Fruit fly (Drosophila melanogaster) whole organism, prepupa: ENCODE results near the gene CG3224.

Source experiments
- CG10631 ChIP-seq: fragments of 200-800 bp; sonication (Bioruptor generic); optimal IDR thresholded peaks from 2 replicates; lab custom pipeline; 2016; ENCODE audit warnings: missing biosample characterization, missing genetic modification characterization
- CG6854 ChIP-seq: fragments of 200-800 bp; sonication (Bioruptor generic); optimal IDR thresholded peaks from 2 replicates; lab custom pipeline; 2017; ENCODE audit warnings: missing biosample characterization, mild to moderate bottlenecking, missing genetic modification characterization
- Eip75B ChIP-seq: fragments of 200-800 bp; sonication (Bioruptor generic); optimal IDR thresholded peaks from 3 replicates; lab custom pipeline; 2016; ENCODE audit warnings: missing biosample characterization, missing genetic modification characterization
- Gug ChIP-seq: fragments of 200-800 bp; sonication (Bioruptor generic); IDR thresholded peaks from 2 replicates; pipeline ENCODE4 v1.3.6; 2022; ENCODE audit warnings: missing biosample characterization, missing genetic modification characterization
- Hr39 ChIP-seq: fragments of 200-800 bp; sonication (Bioruptor generic); optimal IDR thresholded peaks from 2 replicates; lab custom pipeline; 2016; ENCODE audit warnings: missing biosample characterization, missing genetic modification characterization
- pdm3 ChIP-seq: fragments of 200-800 bp; sonication (Bioruptor generic); optimal IDR thresholded peaks from 3 replicates; lab custom pipeline; 2016; ENCODE audit warnings: missing biosample characterization, missing genetic modification characterization
- svp ChIP-seq: fragments of 200-800 bp; sonication (Bioruptor generic); peaks from one replicate; lab custom pipeline; 2016; ENCODE audit warnings: missing biosample characterization, missing genetic modification characterization

DNA sequence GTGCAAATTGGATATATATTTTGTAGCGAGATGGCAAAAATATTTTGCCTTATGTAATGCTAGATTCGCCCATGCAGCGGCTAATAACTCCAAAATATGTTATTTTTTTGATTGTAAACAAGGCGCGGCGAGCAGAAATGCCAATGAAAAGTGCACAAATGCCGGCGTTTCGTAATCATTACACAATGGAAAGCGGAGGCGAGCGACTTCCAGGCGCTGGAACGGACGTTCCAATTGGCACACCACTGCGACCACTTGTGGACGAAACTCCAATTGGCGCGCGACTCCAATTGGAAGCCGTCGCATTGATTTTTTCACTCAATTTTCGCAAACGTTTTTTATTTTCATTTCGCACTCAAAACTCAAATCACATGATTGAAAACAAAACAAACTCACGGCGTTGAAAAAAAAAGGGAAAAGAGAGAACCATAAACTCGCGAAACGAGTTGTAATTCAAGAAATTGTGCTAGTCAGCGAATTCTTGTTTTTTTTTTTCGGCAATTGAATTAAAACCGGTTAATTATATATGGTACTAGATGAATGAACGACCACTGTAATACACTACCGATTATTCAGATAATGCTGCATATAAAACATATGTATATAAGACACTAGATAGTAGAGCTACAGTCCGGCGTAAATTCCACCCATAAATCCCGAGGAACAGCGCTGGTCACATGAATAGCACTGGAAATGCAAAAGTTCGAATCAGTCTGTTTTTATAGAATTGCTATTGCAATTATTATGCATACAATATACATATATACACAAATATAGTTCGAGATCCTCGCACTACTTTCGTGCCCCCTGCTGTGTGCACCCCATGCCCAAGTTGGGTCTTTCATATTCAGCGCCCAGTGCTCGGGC is 17.6 kb upstream of the CG3224 start, which contains the start of gene ND-ASHI:
- TF ChIP-seq Hr39 (GFP tag; lab: Kevin White, UChicago) (peak; percentile 96), CG10631 (GFP tag; lab: Kevin White, UChicago) (peak; percentile 97), CG6854 (GFP tag; lab: Kevin White, UChicago) (peak; percentile 95), svp (GFP tag; lab: Kevin White, UChicago) (peak; percentile 98), Eip75B (GFP tag; lab: Kevin White, UChicago) (peak; percentile 97), Gug (GFP tag; lab: Robert Waterston, UW) (peak; percentile 97), pdm3 (GFP tag; lab: Kevin White, UChicago) (peak; percentile 98)
